Comparison of ENCODE assay signal across 1 worm cellular context in the genomic region with DNA sequence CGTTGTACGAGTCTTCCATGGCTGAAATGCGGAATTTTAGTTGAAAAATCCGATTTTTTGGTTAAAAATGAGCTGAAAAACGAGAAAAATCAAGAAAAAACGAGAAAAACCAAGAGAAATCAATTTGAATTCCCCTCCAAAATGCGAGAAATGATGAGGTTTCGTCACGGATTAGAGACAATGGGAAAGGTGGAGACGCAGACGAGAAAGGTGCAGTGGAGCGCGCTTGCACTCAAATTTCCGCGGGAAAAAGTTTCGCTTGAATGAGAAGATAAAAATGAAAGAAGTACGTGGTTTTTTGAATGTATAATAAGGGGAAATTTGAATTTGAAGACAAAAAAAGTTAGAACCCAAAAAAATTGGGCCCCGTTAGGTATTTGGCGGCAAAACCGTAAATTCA.
TF ChIP-seq lines count a peak whose summit lies in the region.

A gene (minus strand): TSS at position 21 of the 400 bp plus-strand sequence.

TF ChIP-seq in whole organism, L1 larva, 84 proteins besides CTCF, POLR2A, EP300 and RAD21 (continued from another document):
- TF ChIP-seq F16B12.6 (tag; optimal IDR thresholded peaks at IDR 0.05; lab: Kevin White, UChicago) (peak; percentile 59), mef-2 (tag; optimal IDR thresholded peaks at IDR 0.05; lab: Kevin White, UChicago) (peak; percentile 64), dpl-1 (GFP tag; optimal IDR thresholded peaks at IDR 0.05; lab: Kevin White, UChicago) (peak; percentile 100), unc-62 (GFP tag; optimal IDR thresholded peaks at IDR 0.05; lab: Kevin White, UChicago) (peak; percentile 49), efl-1 (optimal IDR thresholded peaks at IDR 0.05; lab: Kevin White, UChicago) (peak; percentile 97 to 100), efl-1 (GFP tag; optimal IDR thresholded peaks at IDR 0.05 in 1 of 2; lab: Kevin White, UChicago) (peak in 1 of 2 experiments; percentile 100), nhr-237 (tag; optimal IDR thresholded peaks at IDR 0.05; lab: Kevin White, UChicago) (peak; percentile 88), hpl-2 (GFP tag; optimal IDR thresholded peaks at IDR 0.05; lab: Kevin White, UChicago) (no peak), Y116A8C.19 (tag; optimal IDR thresholded peaks at IDR 0.05; lab: Kevin White, UChicago; ENCODE audit: borderline replicate concordance) (no peak), ceh-90 (tag; optimal IDR thresholded peaks at IDR 0.05; lab: Kevin White, UChicago) (peak; percentile 58), ets-5 (GFP tag; IDR thresholded peaks at IDR 0.05; lab: Robert Waterston, UW) (no peak), jun-1 (tag; optimal IDR thresholded peaks at IDR 0.05; lab: Kevin White, UChicago) (peak; percentile 84), swsn-7 (tag; optimal IDR thresholded peaks at IDR 0.05; lab: Kevin White, UChicago) (peak; percentile 96), ceh-88 (GFP tag; IDR thresholded peaks at IDR 0.05; lab: Robert Waterston, UW) (peak; percentile 75), sox-4 (tag; optimal IDR thresholded peaks at IDR 0.05; lab: Kevin White, UChicago) (peak; percentile 82), vab-15 (tag; optimal IDR thresholded peaks at IDR 0.05; lab: Kevin White, UChicago) (peak; percentile 51), mab-9 (GFP tag; IDR thresholded peaks at IDR 0.05; lab: Robert Waterston, UW) (peak; percentile 84), sup-37 (GFP tag; optimal IDR thresholded peaks at IDR 0.05; lab: Kevin White, UChicago) (peak; percentile 81), ama-1 (optimal IDR thresholded peaks at IDR 0.05; lab: Kevin White, UChicago) (no peak), lin-15B (tag; optimal IDR thresholded peaks at IDR 0.05; lab: Kevin White, UChicago) (peak; percentile 89), nhr-47 (tag; optimal IDR thresholded peaks at IDR 0.05; lab: Kevin White, UChicago) (peak; percentile 97), irx-1 (tag; optimal IDR thresholded peaks at IDR 0.05; lab: Kevin White, UChicago) (peak; percentile 91), nhr-85 (tag; lab: Kevin White, UChicago) (peak; percentile 95), nhr-90 (tag; optimal IDR thresholded peaks at IDR 0.05; lab: Kevin White, UChicago; ENCODE audit: poor library complexity) (peak; percentile 95), nhr-12 (tag; optimal IDR thresholded peaks at IDR 0.05; lab: Kevin White, UChicago) (no peak), aha-1 (tag; optimal IDR thresholded peaks at IDR 0.05; lab: Kevin White, UChicago) (peak; percentile 60), lir-3 (tag; optimal IDR thresholded peaks at IDR 0.05; lab: Kevin White, UChicago; ENCODE audit: poor library complexity) (no peak)
